Worm (Caenorhabditis elegans): Measurements from ENCODE around the gene B0001.2.

Gene B0001.2

ce11 chrIV:12194668-12195067 is 43.9 kb upstream of the B0001.2 start (continued):
- TF ChIP-seq nhr-27 (tag; optimal IDR thresholded peaks at IDR 0.05) (no peak), repo-1 (tag; optimal IDR thresholded peaks at IDR 0.05) (no peak), rec-8 (tag; optimal IDR thresholded peaks at IDR 0.05) (no peak), lsl-1 (GFP tag; optimal IDR thresholded peaks at IDR 0.05) (peak; percentile 93), attf-5 (GFP tag; optimal IDR thresholded peaks at IDR 0.05) (no peak), hrde-1 (tag; optimal IDR thresholded peaks at IDR 0.05; ENCODE audit: borderline replicate concordance) (no peak), madf-6 (GFP tag; IDR thresholded peaks at IDR 0.05) (peak; percentile 91), ztf-3 (GFP tag; optimal IDR thresholded peaks at IDR 0.05) (no peak), lin-54 (GFP tag; optimal IDR thresholded peaks at IDR 0.05) (peak; percentile 58), tbx-9 (tag; optimal IDR thresholded peaks at IDR 0.05; ENCODE audit: borderline replicate concordance) (no peak), rcor-1 (GFP tag; IDR thresholded peaks at IDR 0.05) (no peak), ekl-4 (GFP tag; IDR thresholded peaks at IDR 0.05) (no peak), Y95B8A.8 (GFP tag; IDR thresholded peaks at IDR 0.05) (no peak), Y53F4B.3 (GFP tag; IDR thresholded peaks at IDR 0.05) (no peak), attf-3 (GFP tag; conservative IDR thresholded peaks at IDR 0.05) (peak; percentile 37; the same call in 1 of the 2 replicates), unc-130 (GFP tag; optimal IDR thresholded peaks at IDR 0.05) (no peak), mes-4 (tag; optimal IDR thresholded peaks at IDR 0.05) (no peak), sdz-38 (tag; optimal IDR thresholded peaks at IDR 0.05) (no peak), gei-17 (GFP tag; optimal IDR thresholded peaks at IDR 0.05) (no peak), nfya-2 (GFP tag; IDR thresholded peaks at IDR 0.05) (no peak), rpc-1 (optimal IDR thresholded peaks at IDR 0.05) (no peak), rpc-1 (tag; optimal IDR thresholded peaks at IDR 0.05) (no peak), xnd-1 (tag; optimal IDR thresholded peaks at IDR 0.05) (peak; percentile 89), nhr-120 (GFP tag; IDR thresholded peaks at IDR 0.05) (no peak), dpff-1 (tag; optimal IDR thresholded peaks at IDR 0.05) (no peak), hmg-20 (GFP tag; IDR thresholded peaks at IDR 0.05) (no peak), F33H1.4 (GFP tag; IDR thresholded peaks at IDR 0.05) (peak; percentile 91), bed-2 (GFP tag; IDR thresholded peaks at IDR 0.05) (no peak), lin-35 (GFP tag; optimal IDR thresholded peaks at IDR 0.05) (no peak), F22D6.2 (tag; optimal IDR thresholded peaks at IDR 0.05) (no peak), efl-1 (GFP tag; optimal IDR thresholded peaks at IDR 0.05) (peak; percentile 35), sea-2 (GFP tag; IDR thresholded peaks at IDR 0.05) (no peak), mxl-1 (tag; optimal IDR thresholded peaks at IDR 0.05) (no peak), tbp1 (GFP tag; optimal IDR thresholded peaks at IDR 0.05) (no peak), egrh-3 (GFP tag; IDR thresholded peaks at IDR 0.05) (no peak), ceh-91 (GFP tag; IDR thresholded peaks at IDR 0.05) (no peak), bed-1 (GFP tag; IDR thresholded peaks at IDR 0.05) (no peak), ccch-3 (GFP tag; optimal IDR thresholded peaks at IDR 0.05) (no peak), mel-28 (tag; optimal IDR thresholded peaks at IDR 0.05; ENCODE audit: borderline replicate concordance) (no peak), madf-10 (tag; optimal IDR thresholded peaks at IDR 0.05) (no peak), egl-44 (GFP tag; IDR thresholded peaks at IDR 0.05) (no peak), nfya-1 (tag; optimal IDR thresholded peaks at IDR 0.05; ENCODE audit: borderline replicate concordance, insufficient read depth) (no peak), C06A6.2 (GFP tag; conservative IDR thresholded peaks at IDR 0.05) (no peak), D2030.7 (GFP tag; IDR thresholded peaks at IDR 0.05) (peak; percentile 54; the same call in 1 of the 2 replicates), C17E4.6 (GFP tag; IDR thresholded peaks at IDR 0.05) (no peak), let-607 (tag; optimal IDR thresholded peaks at IDR 0.05) (no peak), nhr-179 (tag; optimal IDR thresholded peaks at IDR 0.05) (no peak), aptf-3 (GFP tag; IDR thresholded peaks at IDR 0.05) (no peak), ztf-6 (GFP tag; IDR thresholded peaks at IDR 0.05) (no peak), snpc-1.1 (tag; optimal IDR thresholded peaks at IDR 0.05; ENCODE audit: insufficient read depth) (no peak)

All from whole organism, young adult.